Fruit fly (Drosophila melanogaster) whole organism, embryonic: ENCODE results near the gene CG42329.

Source experiments
- ATbp ChIP-seq: fragments of 200-800 bp; sonication (Bioruptor generic); optimal IDR thresholded peaks from 2 replicates; lab custom pipeline; 2017; ENCODE audit warnings: missing biosample characterization, mild to moderate bottlenecking, missing genetic modification characterization, missing genetic modification reagents
- Atf3 ChIP-seq: fragments of 200-800 bp; sonication (Bioruptor generic); optimal IDR thresholded peaks from 3 replicates; lab custom pipeline; 2016; ENCODE audit warnings: missing biosample characterization, missing genetic modification characterization
- B-H2 ChIP-seq: fragments of 200-800 bp; sonication (Bioruptor generic); optimal IDR thresholded peaks from 2 replicates; lab custom pipeline; 2018; ENCODE audit warnings: missing biosample characterization, mild to moderate bottlenecking, missing genetic modification characterization
- CG10147 ChIP-seq: fragments of 200-800 bp; sonication (Bioruptor generic); optimal IDR thresholded peaks from 2 replicates; lab custom pipeline; 2019; ENCODE audit warnings: missing biosample characterization, mild to moderate bottlenecking, missing genetic modification characterization, moderate library complexity
- CG10959 ChIP-seq: fragments of 200-800 bp; sonication (Bioruptor generic); IDR thresholded peaks from 2 replicates; pipeline ENCODE4 v1.3.6; 2022; ENCODE audit warnings: missing biosample characterization, missing genetic modification characterization
- CG11456 ChIP-seq: fragments of 200-800 bp; sonication (Bioruptor generic); IDR thresholded peaks from 3 replicates; pipeline ENCODE4 v1.3.6; 2022; ENCODE audit warnings: missing biosample characterization, missing genetic modification characterization
- CG15011 ChIP-seq: fragments of 200-800 bp; sonication (Bioruptor generic); optimal IDR thresholded peaks from 3 replicates; lab custom pipeline; 2018; ENCODE audit warnings: missing biosample characterization, mild to moderate bottlenecking, missing genetic modification characterization
- CG1603 ChIP-seq: fragments of 200-800 bp; sonication (Bioruptor generic); optimal IDR thresholded peaks from 2 replicates; lab custom pipeline; 2019; ENCODE audit warnings: missing biosample characterization, mild to moderate bottlenecking, missing genetic modification characterization, moderate library complexity
- CG16813 ChIP-seq: fragments of 200-800 bp; sonication (Bioruptor generic); IDR thresholded peaks from 3 replicates; pipeline ENCODE4 v1.3.6; 2022; ENCODE audit warnings: missing biosample characterization, missing genetic modification characterization; ENCODE audit not compliant: partially characterized antibody
- CG17328 ChIP-seq: fragments of 200-800 bp; sonication (Bioruptor generic); IDR thresholded peaks from 2 replicates; pipeline ENCODE4 v1.3.6; 2022; ENCODE audit warnings: missing biosample characterization, missing genetic modification characterization
- CG17385 ChIP-seq: fragments of 200-800 bp; sonication (Bioruptor generic); optimal IDR thresholded peaks from 3 replicates; lab custom pipeline; 2018; ENCODE audit warnings: missing biosample characterization, mild to moderate bottlenecking, missing genetic modification characterization
- CG17829 ChIP-seq: fragments of 200-800 bp; optimal IDR thresholded peaks from 2 replicates; lab custom pipeline; 2019; ENCODE audit warnings: missing biosample characterization, mild to moderate bottlenecking, missing genetic modification characterization, moderate library complexity
- CG18619 ChIP-seq: fragments of 200-800 bp; sonication (Bioruptor generic); optimal IDR thresholded peaks from 3 replicates; lab custom pipeline; 2017; ENCODE audit warnings: missing biosample characterization, mild to moderate bottlenecking, missing genetic modification characterization
- CG30403 ChIP-seq: fragments of 200-800 bp; sonication (Bioruptor generic); optimal IDR thresholded peaks from 3 replicates; lab custom pipeline; 2016; ENCODE audit warnings: missing biosample characterization, missing genetic modification characterization
- CG33557 ChIP-seq: fragments of 200-800 bp; sonication (Bioruptor generic); optimal IDR thresholded peaks from 2 replicates; lab custom pipeline; 2019; ENCODE audit warnings: missing biosample characterization, mild to moderate bottlenecking, missing genetic modification characterization, moderate library complexity
- CG3847 ChIP-seq: fragments of 200-800 bp; sonication (Bioruptor generic); IDR thresholded peaks from 2 replicates; pipeline ENCODE4 v1.3.6; 2022; ENCODE audit warnings: missing biosample characterization, missing genetic modification characterization
- CG3995 ChIP-seq: fragments of 200-800 bp; sonication (Bioruptor generic); optimal IDR thresholded peaks from 3 replicates; lab custom pipeline; 2016; ENCODE audit warnings: missing biosample characterization, missing genetic modification characterization
- CG4328 ChIP-seq: fragments of 200-800 bp; sonication (Bioruptor generic); optimal IDR thresholded peaks from 3 replicates; lab custom pipeline; 2017; ENCODE audit warnings: missing biosample characterization, missing genetic modification reagents, missing genetic modification characterization
- CG5180 ChIP-seq: fragments of 200-800 bp; sonication (Bioruptor generic); optimal IDR thresholded peaks from 3 replicates; lab custom pipeline; 2017; ENCODE audit warnings: missing biosample characterization, missing genetic modification characterization, mild to moderate bottlenecking, moderate library complexity, missing genetic modification reagents
- CG6175 ChIP-seq: fragments of 200-800 bp; sonication (Bioruptor generic); IDR thresholded peaks from 3 replicates; pipeline ENCODE4 v1.3.6; 2022; ENCODE audit warnings: missing biosample characterization, missing genetic modification characterization
- CG6654 ChIP-seq: fragments of 200-800 bp; sonication (Bioruptor generic); optimal IDR thresholded peaks from 2 replicates; lab custom pipeline; 2017; ENCODE audit warnings: missing biosample characterization, mild to moderate bottlenecking, missing genetic modification characterization
- CG6791 ChIP-seq: fragments of 200-800 bp; sonication (Bioruptor generic); IDR thresholded peaks from 3 replicates; pipeline ENCODE4 v1.3.6; 2022; ENCODE audit warnings: missing biosample characterization, missing genetic modification characterization; ENCODE audit not compliant: partially characterized antibody
- Fer2 ChIP-seq: fragments of 200-800 bp; sonication (Bioruptor generic); optimal IDR thresholded peaks from 2 replicates; lab custom pipeline; 2018; ENCODE audit warnings: missing biosample characterization, mild to moderate bottlenecking, missing genetic modification characterization, moderate library complexity
- GATAe ChIP-seq: fragments of 200-800 bp; sonication (Bioruptor generic); conservative IDR thresholded peaks from 2 replicates; pipeline ENCODE4 v1.3.6; 2022; ENCODE audit warnings: missing biosample characterization, missing genetic modification characterization
- Hmx ChIP-seq: fragments of 200-800 bp; sonication (Bioruptor generic); optimal IDR thresholded peaks from 2 replicates; lab custom pipeline; 2016; ENCODE audit warnings: missing biosample characterization, missing genetic modification characterization
- Myb ChIP-seq: fragments of 200-800 bp; sonication (Bioruptor generic); optimal IDR thresholded peaks from 2 replicates; lab custom pipeline; 2016; ENCODE audit warnings: missing biosample characterization, missing genetic modification characterization
- Neu2 ChIP-seq: fragments of 200-800 bp; sonication (Bioruptor generic); optimal IDR thresholded peaks from 3 replicates; lab custom pipeline; 2016; ENCODE audit warnings: missing biosample characterization, missing genetic modification characterization, borderline replicate concordance
- Pdp1 ChIP-seq, 2 experiments: fragments of 200-800 bp; sonication (Bioruptor generic); optimal IDR thresholded peaks; 3 replicates each; lab custom pipeline; 2016; ENCODE audit warnings: missing biosample characterization in 2 of 2, missing genetic modification characterization in 2 of 2, mild to moderate bottlenecking in 1 of 2, moderate library complexity in 1 of 2
- abd-A ChIP-seq: fragments of 200-800 bp; sonication (Bioruptor generic); optimal IDR thresholded peaks from 3 replicates; lab custom pipeline; 2019; ENCODE audit warnings: missing biosample characterization, mild to moderate bottlenecking, missing genetic modification characterization, moderate library complexity
- ase ChIP-seq: fragments of 200-800 bp; sonication (Bioruptor generic); IDR thresholded peaks from 3 replicates; pipeline ENCODE4 v1.3.6; 2022; ENCODE audit warnings: missing biosample characterization, missing genetic modification characterization
- az2 ChIP-seq: fragments of 200-800 bp; sonication (Bioruptor generic); optimal IDR thresholded peaks from 3 replicates; lab custom pipeline; 2016; ENCODE audit warnings: missing biosample characterization, missing genetic modification characterization
- cad ChIP-seq: fragments of >200 bp; optimal IDR thresholded peaks from 2 replicates; lab custom pipeline; 2017; ENCODE audit warnings: missing biosample characterization, missing genetic modification characterization
- caup ChIP-seq: fragments of 200-800 bp; sonication (Bioruptor generic); optimal IDR thresholded peaks from 3 replicates; lab custom pipeline; 2017; ENCODE audit warnings: missing biosample characterization, mild to moderate bottlenecking, missing genetic modification characterization, moderate library complexity; ENCODE audit not compliant: severe bottlenecking
- esg ChIP-seq: fragments of 200-800 bp; sonication (Bioruptor generic); conservative IDR thresholded peaks from 2 replicates; pipeline ENCODE4 v1.3.6; 2022; ENCODE audit warnings: missing biosample characterization, missing genetic modification characterization
- klu ChIP-seq: fragments of 200-800 bp; sonication (Bioruptor generic); IDR thresholded peaks from 2 replicates; pipeline ENCODE4 v1.3.6; 2022; ENCODE audit warnings: missing biosample characterization, missing genetic modification characterization
- nmo ChIP-seq: fragments of 200-800 bp; sonication (Bioruptor generic); optimal IDR thresholded peaks from 2 replicates; lab custom pipeline; 2018; ENCODE audit warnings: missing biosample characterization, mild to moderate bottlenecking, missing genetic modification characterization, moderate library complexity
- pan ChIP-seq, 4 experiments: fragments of >200 bp in 3 of 4; fragments of 200-800 bp in 1 of 4; sonication (Bioruptor generic) in 1 of 4; optimal IDR thresholded peaks in 3 of 4; IDR thresholded peaks in 1 of 4; 2 replicates each; pipeline versions ENCODE4 v1.3.6 to Lab custom; 2017 to 2022; ENCODE audit warnings: missing biosample characterization in 2 of 4, missing genetic modification characterization in 2 of 4, mixed read lengths in 1 of 4
- peb ChIP-seq: fragments of 200-800 bp; sonication (Bioruptor generic); IDR thresholded peaks from 2 replicates; pipeline ENCODE4 v1.3.6; 2022; ENCODE audit warnings: missing biosample characterization, missing genetic modification characterization
- pita ChIP-seq: fragments of 200-800 bp; sonication (Bioruptor generic); optimal IDR thresholded peaks from 2 replicates; lab custom pipeline; 2017; ENCODE audit warnings: missing biosample characterization, mild to moderate bottlenecking, missing genetic modification characterization
- ro ChIP-seq: fragments of 200-800 bp; sonication (Bioruptor generic); IDR thresholded peaks from 2 replicates; pipeline ENCODE4 v1.3.6; 2022; ENCODE audit warnings: missing biosample characterization, missing genetic modification characterization
- seq ChIP-seq: fragments of 200-800 bp; sonication (Bioruptor generic); IDR thresholded peaks from 2 replicates; pipeline ENCODE4 v1.3.6; 2022; ENCODE audit warnings: missing biosample characterization, missing genetic modification characterization
- shn ChIP-seq: fragments of 200-800 bp; sonication (Bioruptor generic); optimal IDR thresholded peaks from 3 replicates; lab custom pipeline; 2016; ENCODE audit warnings: missing biosample characterization, missing genetic modification characterization
- sim ChIP-seq: fragments of 200-800 bp; sonication (Bioruptor generic); IDR thresholded peaks from 2 replicates; pipeline ENCODE4 v1.3.6; 2022; ENCODE audit warnings: missing biosample characterization, missing genetic modification characterization
- sob ChIP-seq: fragments of 200-800 bp; sonication (Bioruptor generic); IDR thresholded peaks from 2 replicates; pipeline ENCODE4 v1.3.6; 2022; ENCODE audit warnings: missing biosample characterization, missing genetic modification characterization
- tio ChIP-seq: fragments of 200-800 bp; sonication (Bioruptor generic); optimal IDR thresholded peaks from 2 replicates; lab custom pipeline; 2017; ENCODE audit warnings: missing biosample characterization, missing genetic modification characterization, inconsistent platforms
- twi ChIP-seq: fragments of 200-800 bp; optimal IDR thresholded peaks from 2 replicates; lab custom pipeline; 2019; ENCODE audit warnings: missing biosample characterization, mild to moderate bottlenecking, missing genetic modification characterization, moderate library complexity
- wdn ChIP-seq: fragments of 200-800 bp; sonication (Bioruptor generic); IDR thresholded peaks from 2 replicates; pipeline ENCODE4 v1.3.6; 2022; ENCODE audit warnings: missing biosample characterization, missing genetic modification characterization
- wor ChIP-seq: fragments of 200-800 bp; sonication (Bioruptor generic); IDR thresholded peaks from 2 replicates; pipeline ENCODE4 v1.3.6; 2022; ENCODE audit warnings: missing biosample characterization, missing genetic modification characterization
- zfh2 ChIP-seq: fragments of 200-800 bp; sonication (Bioruptor generic); optimal IDR thresholded peaks from 2 replicates; lab custom pipeline; 2016; ENCODE audit warnings: missing biosample characterization, missing genetic modification characterization

Gene CG42329

dm6 chr2L:1169867-1170415 is 49.2 kb upstream of the CG42329 start, which contains the start of the genes CG31922 and Plap (continued):
- 0 out of 3 replicates have a peak, but pooled peaks have one; percentile 57 for TF ChIP-seq CG11456 (GFP tag; lab: Robert Waterston, UW)
- TF ChIP-seq Neu2: no peak
- peak; percentile 73 for TF ChIP-seq sob
- TF ChIP-seq CG15011: no peak
- TF ChIP-seq CG17385 (GFP tag; lab: Kevin White, UChicago): peak; percentile 64
- no peak for TF ChIP-seq pan (optimal IDR thresholded peaks at IDR 0.05; lab: Kevin White, UChicago)
- TF ChIP-seq pan (GFP tag; optimal IDR thresholded peaks at IDR 0.05 in 1 of 2, IDR thresholded peaks at IDR 0.05 in 1 of 2): no peak
- peak; percentile 20; the same call in 1 of the 2 replicates for TF ChIP-seq esg
- TF ChIP-seq CG1603 (tag; lab: Kevin White, UChicago): no peak
- TF ChIP-seq CG10147 (GFP tag; lab: Kevin White, UChicago): peak; percentile 76
- TF ChIP-seq CG30403: peak; percentile 87
- TF ChIP-seq ro (GFP tag; lab: Robert Waterston, UW): no peak
- TF ChIP-seq pita (GFP tag; lab: Kevin White, UChicago): no peak
- TF ChIP-seq CG10959 (GFP tag; lab: Robert Waterston, UW): no peak
- no peak for TF ChIP-seq peb (GFP tag; lab: Robert Waterston, UW)
- TF ChIP-seq Myb: peak; percentile 85
- TF ChIP-seq caup (GFP tag; lab: Kevin White, UChicago): peak; percentile 14
- no peak for TF ChIP-seq CG6175 (GFP tag; lab: Robert Waterston, UW)
- no peak for TF ChIP-seq sim (GFP tag; lab: Robert Waterston, UW)
- peak; percentile 94 for TF ChIP-seq CG16813 (GFP tag; lab: Robert Waterston, UW)
- no peak for TF ChIP-seq wor (GFP tag; lab: Robert Waterston, UW)
- TF ChIP-seq twi (tag; lab: Kevin White, UChicago): peak; percentile 58
- TF ChIP-seq CG33557 (GFP tag; lab: Kevin White, UChicago): peak; percentile 61
- peak; percentile 55 for TF ChIP-seq CG4328
- TF ChIP-seq CG6791 (GFP tag; lab: Robert Waterston, UW): peak; percentile 77; the same call in 2 of the 3 replicates
- peak; percentile 52 for TF ChIP-seq klu (GFP tag; lab: Robert Waterston, UW)
- peak; percentile 17; the same call in 1 of the 2 replicates for TF ChIP-seq CG17328 (GFP tag; lab: Robert Waterston, UW)
- peak; percentile 46 for TF ChIP-seq Hmx
- TF ChIP-seq CG18619 (GFP tag; lab: Kevin White, UChicago): peak; percentile 66
- TF ChIP-seq nmo (GFP tag; lab: Kevin White, UChicago): peak; percentile 85
- no peak for TF ChIP-seq cad (GFP tag; lab: Kevin White, UChicago)
- TF ChIP-seq abd-A (tag; lab: Kevin White, UChicago): no peak
- peak; percentile 27; the same call in 1 of the 2 replicates for TF ChIP-seq GATAe
- TF ChIP-seq Fer2 (tag; lab: Kevin White, UChicago): peak; percentile 66
- no peak for TF ChIP-seq CG5180 (GFP tag; lab: Kevin White, UChicago)
- TF ChIP-seq shn: peak; percentile 59
- TF ChIP-seq CG3995 (GFP tag; lab: Kevin White, UChicago): peak; percentile 64
- TF ChIP-seq tio: no peak
- TF ChIP-seq ATbp (GFP tag; lab: Kevin White, UChicago): no peak
- peak; percentile 65 for TF ChIP-seq az2 (GFP tag; lab: Kevin White, UChicago)
- TF ChIP-seq Pdp1 (GFP tag; optimal IDR thresholded peaks at IDR 0.05; lab: Kevin White, UChicago): peak; percentile 63 to 68
- TF ChIP-seq ase: no peak
- TF ChIP-seq seq (GFP tag; lab: Robert Waterston, UW): peak; percentile 32; the same call in 1 of the 2 replicates
- TF ChIP-seq CG6654 (GFP tag; lab: Kevin White, UChicago): no peak
- TF ChIP-seq zfh2: peak; percentile 84
- no peak for TF ChIP-seq wdn
- peak; percentile 78 for TF ChIP-seq CG3847 (GFP tag; lab: Robert Waterston, UW)
- TF ChIP-seq CG17829 (tag; lab: Kevin White, UChicago): peak; percentile 80
- no peak for TF ChIP-seq B-H2 (GFP tag; lab: Kevin White, UChicago)
- TF ChIP-seq Atf3 (GFP tag; lab: Kevin White, UChicago): peak; percentile 54
